Worm (Caenorhabditis elegans) whole organism, late embryonic: Measurements from ENCODE around the gene sucl-1.

Experiments
- C08G9.2 ChIP-seq: sonication (generic microtip); optimal IDR thresholded peaks from 2 replicates; lab custom pipeline; 2016; ENCODE audit warnings: mild to moderate bottlenecking, missing genetic modification characterization, moderate library complexity, missing compliant biosample characterization
- C38D4.7 ChIP-seq: fragments of 200-800 bp; sonication (Bioruptor generic); optimal IDR thresholded peaks from 2 replicates; lab custom pipeline; 2018; ENCODE audit warnings: mild to moderate bottlenecking, missing genetic modification characterization, moderate library complexity, missing compliant biosample characterization
- F13H6.1 ChIP-seq: sonication (generic microtip); optimal IDR thresholded peaks from 2 replicates; lab custom pipeline; 2016; ENCODE audit warnings: missing genetic modification characterization, missing compliant biosample characterization
- T23F11.4 ChIP-seq: fragments of 200-800 bp; sonication (Bioruptor generic); optimal IDR thresholded peaks from 2 replicates; lab custom pipeline; 2018; ENCODE audit warnings: mild to moderate bottlenecking, missing genetic modification characterization, missing compliant biosample characterization
- Y22D7AL.16 ChIP-seq: sonication (generic microtip); optimal IDR thresholded peaks from 2 replicates; lab custom pipeline; 2016; ENCODE audit warnings: missing genetic modification characterization, missing compliant biosample characterization
- ceh-18 ChIP-seq: sonication (generic microtip); optimal IDR thresholded peaks from 2 replicates; lab custom pipeline; 2016; ENCODE audit warnings: missing genetic modification characterization, missing compliant biosample characterization
- ceh-19 ChIP-seq: fragments of 200-800 bp; sonication (Bioruptor generic); optimal IDR thresholded peaks from 2 replicates; lab custom pipeline; 2018; ENCODE audit warnings: mild to moderate bottlenecking, missing genetic modification characterization, missing compliant biosample characterization
- ceh-2 ChIP-seq: sonication (generic microtip); optimal IDR thresholded peaks from 2 replicates; lab custom pipeline; 2016; ENCODE audit warnings: missing genotype, missing genetic modification characterization, missing compliant biosample characterization
- ceh-22 ChIP-seq: sonication (generic microtip); optimal IDR thresholded peaks from 2 replicates; lab custom pipeline; 2017; ENCODE audit warnings: missing biosample characterization, missing genetic modification characterization
- ceh-24 ChIP-seq: sonication (generic microtip); optimal IDR thresholded peaks from 2 replicates; lab custom pipeline; 2016; ENCODE audit warnings: mild to moderate bottlenecking, missing genetic modification characterization, missing compliant biosample characterization
- ceh-31 ChIP-seq: sonication (generic microtip); optimal IDR thresholded peaks from 2 replicates; lab custom pipeline; 2016; ENCODE audit warnings: missing genetic modification characterization, missing compliant biosample characterization
- ceh-45 ChIP-seq: fragments of 200-800 bp; sonication (Bioruptor generic); IDR thresholded peaks from 2 replicates; pipeline ENCODE4 v1.3.6; 2022; ENCODE audit warnings: missing genetic modification reagents, missing genetic modification characterization, missing compliant biosample characterization
- ceh-48 ChIP-seq: sonication (generic microtip); optimal IDR thresholded peaks from 2 replicates; lab custom pipeline; 2016; ENCODE audit warnings: missing genetic modification characterization, inconsistent platforms, missing compliant biosample characterization
- ceh-6 ChIP-seq: fragments of 200-800 bp; sonication (Bioruptor generic); optimal IDR thresholded peaks from 2 replicates; lab custom pipeline; 2018; ENCODE audit warnings: mild to moderate bottlenecking, missing genetic modification characterization, missing compliant biosample characterization
- che-1 ChIP-seq: sonication (generic microtip); optimal IDR thresholded peaks from 2 replicates; lab custom pipeline; 2016; ENCODE audit warnings: mild to moderate bottlenecking, missing genetic modification characterization, missing compliant biosample characterization
- elt-2 ChIP-seq: sonication (generic microtip); optimal IDR thresholded peaks from 2 replicates; lab custom pipeline; 2016; ENCODE audit warnings: missing genetic modification reagents, missing genetic modification characterization, missing compliant biosample characterization
- eyg-1 ChIP-seq: sonication (generic microtip); optimal IDR thresholded peaks from 2 replicates; lab custom pipeline; 2016; ENCODE audit warnings: missing genotype, missing genetic modification characterization, missing compliant biosample characterization
- fax-1 ChIP-seq: sonication (generic microtip); optimal IDR thresholded peaks from 2 replicates; lab custom pipeline; 2016; ENCODE audit warnings: missing genotype, missing genetic modification characterization, missing compliant biosample characterization
- fkh-10 ChIP-seq: fragments of 150-350 bp; optimal IDR thresholded peaks from 2 replicates; lab custom pipeline; 2014; ENCODE audit warnings: missing biosample characterization, missing genetic modification reagents, missing genetic modification characterization
- hlh-15 ChIP-seq: sonication (generic microtip); optimal IDR thresholded peaks from 2 replicates; lab custom pipeline; 2016; ENCODE audit warnings: missing genetic modification characterization, missing compliant biosample characterization
- hlh-6 ChIP-seq: sonication (generic microtip); optimal IDR thresholded peaks from 2 replicates; lab custom pipeline; 2016; ENCODE audit warnings: missing genotype, missing genetic modification characterization, missing compliant biosample characterization
- lim-6 ChIP-seq: sonication (generic microtip); optimal IDR thresholded peaks from 2 replicates; lab custom pipeline; 2016; ENCODE audit warnings: missing genetic modification characterization, missing compliant biosample characterization
- lin-11 ChIP-seq: fragments of 200-800 bp; sonication (Bioruptor generic); optimal IDR thresholded peaks from 2 replicates; lab custom pipeline; 2018; ENCODE audit warnings: mild to moderate bottlenecking, missing genetic modification characterization, missing compliant biosample characterization
- madf-2 ChIP-seq: sonication (generic microtip); optimal IDR thresholded peaks from 2 replicates; lab custom pipeline; 2017; ENCODE audit warnings: missing genetic modification characterization, missing compliant biosample characterization
- mec-3 ChIP-seq: sonication (generic microtip); optimal IDR thresholded peaks from 2 replicates; lab custom pipeline; 2016; ENCODE audit warnings: borderline replicate concordance, missing genetic modification characterization, missing compliant biosample characterization
- nfya-1 ChIP-seq: sonication (generic microtip); optimal IDR thresholded peaks from 2 replicates; lab custom pipeline; 2017; ENCODE audit warnings: missing genetic modification characterization, mild to moderate bottlenecking, missing compliant biosample characterization, antibody characterized with exemption, moderate library complexity
- nhr-232 ChIP-seq: sonication (generic microtip); optimal IDR thresholded peaks from 2 replicates; lab custom pipeline; 2016; ENCODE audit warnings: missing genetic modification characterization, missing compliant biosample characterization
- pag-3 ChIP-seq: sonication (generic microtip); optimal IDR thresholded peaks from 2 replicates; lab custom pipeline; 2016; ENCODE audit warnings: missing compliant biosample characterization, missing genetic modification characterization, borderline replicate concordance
- pat-9 ChIP-seq: fragments of 200-800 bp; sonication (Bioruptor generic); optimal IDR thresholded peaks from 2 replicates; lab custom pipeline; 2018; ENCODE audit warnings: mild to moderate bottlenecking, missing genetic modification characterization, moderate library complexity, missing compliant biosample characterization
- pax-1 ChIP-seq: fragments of 150-350 bp; optimal IDR thresholded peaks from 2 replicates; lab custom pipeline; 2014; ENCODE audit warnings: missing biosample characterization, missing genetic modification characterization
- pha-4 ChIP-seq: fragments of 150-350 bp; optimal IDR thresholded peaks from 2 replicates; lab custom pipeline; 2018; ENCODE audit warnings: missing biosample characterization, missing genetic modification reagents, missing genetic modification characterization
- pros-1 ChIP-seq: fragments of 150-350 bp; optimal IDR thresholded peaks from 2 replicates; lab custom pipeline; 2014; ENCODE audit warnings: missing biosample characterization, missing genetic modification reagents, missing genetic modification characterization
- ref-2 ChIP-seq: sonication (generic microtip); optimal IDR thresholded peaks from 2 replicates; lab custom pipeline; 2016; ENCODE audit warnings: missing genetic modification characterization, missing compliant biosample characterization
- rnt-1 ChIP-seq: sonication (generic microtip); optimal IDR thresholded peaks from 2 replicates; lab custom pipeline; 2016; ENCODE audit warnings: missing genetic modification characterization, missing compliant biosample characterization
- sox-2 ChIP-seq: fragments of 200-800 bp; sonication (Bioruptor generic); IDR thresholded peaks from 2 replicates; pipeline ENCODE4 v1.3.6; 2022; ENCODE audit warnings: missing genetic modification reagents, missing genetic modification characterization, missing compliant biosample characterization
- sox-4 ChIP-seq: sonication (generic microtip); optimal IDR thresholded peaks from 2 replicates; lab custom pipeline; 2017; ENCODE audit warnings: mild to moderate bottlenecking, missing genetic modification characterization, inconsistent platforms, missing compliant biosample characterization
- syd-9 ChIP-seq: sonication (generic microtip); optimal IDR thresholded peaks from 2 replicates; lab custom pipeline; 2016; ENCODE audit warnings: mild to moderate bottlenecking, missing genetic modification characterization, moderate library complexity, missing compliant biosample characterization
- ttx-3 ChIP-seq: sonication (generic microtip); optimal IDR thresholded peaks from 2 replicates; lab custom pipeline; 2016; ENCODE audit warnings: missing genetic modification reagents, missing genetic modification characterization, missing compliant biosample characterization
- unc-3 ChIP-seq, 2 experiments: fragments of 200-800 bp in 1 of 2; sonication (Bioruptor generic) in 1 of 2; sonication (generic microtip) in 1 of 2; conservative IDR thresholded peaks in 1 of 2; optimal IDR thresholded peaks in 1 of 2; 2 replicates each; pipeline versions ENCODE4 v1.3.6 to Lab custom; 2016 to 2022; ENCODE audit warnings: missing compliant biosample characterization in 2 of 2, missing genetic modification characterization in 2 of 2, missing genetic modification reagents in 1 of 2
- unc-42 ChIP-seq: sonication (generic microtip); optimal IDR thresholded peaks from 2 replicates; lab custom pipeline; 2016; ENCODE audit warnings: missing genotype, missing genetic modification characterization, missing compliant biosample characterization
- zip-5 ChIP-seq: sonication (generic microtip); optimal IDR thresholded peaks from 2 replicates; lab custom pipeline; 2016; ENCODE audit warnings: missing genetic modification characterization, missing compliant biosample characterization
- ztf-16 ChIP-seq: sonication (generic microtip); optimal IDR thresholded peaks from 2 replicates; lab custom pipeline; 2017; ENCODE audit warnings: missing genetic modification characterization, missing compliant biosample characterization

sucl-1 gene

DNA sequence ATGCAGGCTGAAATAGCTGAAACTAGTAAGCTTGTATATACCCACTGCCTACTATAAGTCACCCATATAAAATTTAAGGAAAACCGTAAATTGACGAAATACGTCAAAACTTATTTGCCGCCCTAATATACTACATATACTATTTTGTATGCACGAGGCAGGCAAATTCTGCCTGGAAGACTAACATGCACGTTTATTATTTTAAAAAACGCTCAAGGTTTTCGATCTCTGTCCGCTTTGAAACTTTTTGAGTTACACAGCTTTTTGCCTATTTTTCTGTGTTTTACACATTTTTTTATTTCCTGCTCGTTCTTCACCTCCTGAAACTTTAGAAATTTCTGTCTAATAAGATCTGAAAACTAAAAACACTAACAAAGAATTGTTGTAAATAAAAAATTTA, 10.6 kb upstream of the sucl-1 start:
- no peak for TF ChIP-seq ceh-48 (tag; lab: Kevin White, UChicago)
- no peak for TF ChIP-seq ceh-22 (tag; lab: Kevin White, UChicago)
- TF ChIP-seq fax-1 = no peak
- no peak for TF ChIP-seq ceh-19 (GFP tag; lab: Kevin White, UChicago)
- no peak for TF ChIP-seq lim-6 (tag; lab: Kevin White, UChicago)
- no peak for TF ChIP-seq syd-9 (tag; lab: Kevin White, UChicago)
- TF ChIP-seq elt-2 (tag; lab: Kevin White, UChicago) = no peak
- TF ChIP-seq ceh-18 (tag; lab: Kevin White, UChicago) = no peak
- no peak for TF ChIP-seq nhr-232 (tag; lab: Kevin White, UChicago)
- TF ChIP-seq unc-3 (GFP tag; conservative IDR thresholded peaks at IDR 0.05; lab: Robert Waterston, UW) = no peak
- no peak for TF ChIP-seq unc-3 (tag; optimal IDR thresholded peaks at IDR 0.05; lab: Kevin White, UChicago)
- TF ChIP-seq hlh-6 (tag; lab: Kevin White, UChicago) = no peak
- no peak for TF ChIP-seq lin-11
- no peak for TF ChIP-seq ceh-2 (tag; lab: Kevin White, UChicago)
- TF ChIP-seq pax-1 = no peak
- TF ChIP-seq ceh-31 = no peak
- no peak for TF ChIP-seq C38D4.7 (GFP tag; lab: Kevin White, UChicago)
- TF ChIP-seq C08G9.2 (tag; lab: Kevin White, UChicago) = no peak
- TF ChIP-seq nfya-1 = no peak
- TF ChIP-seq unc-42 (tag; lab: Kevin White, UChicago) = no peak
- TF ChIP-seq ttx-3 = no peak

DNA sequence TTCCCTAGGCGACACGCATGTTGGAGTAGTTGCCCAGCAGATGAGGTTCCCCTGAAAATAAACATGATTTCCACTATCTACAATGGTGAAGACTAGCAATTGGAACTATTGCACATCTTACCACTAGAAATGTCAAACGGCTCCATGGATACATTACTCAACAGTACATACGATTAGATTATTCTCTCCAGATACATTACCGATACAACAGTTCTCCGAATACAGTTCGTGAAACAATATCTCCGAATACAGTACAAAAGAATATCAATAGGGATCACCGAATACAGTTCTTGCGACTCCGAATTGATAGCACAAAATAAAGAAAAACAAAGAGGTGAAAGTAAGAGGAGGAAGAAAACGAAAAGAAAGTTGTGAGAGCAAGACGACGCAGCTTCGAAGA, 10.0 kb upstream of the sucl-1 start, which contains the start of gene C05G5.7:
Gene C05G5.7 (minus strand): TSS at position 1 of the 400 bp plus-strand sequence.
- TF ChIP-seq hlh-6 (tag; lab: Kevin White, UChicago) (no peak), mec-3 (tag; lab: Kevin White, UChicago) (no peak), madf-2 (tag; lab: Kevin White, UChicago) (no peak), che-1 (tag; lab: Kevin White, UChicago) (no peak), pha-4 (tag; lab: Kevin White, UChicago) (no peak), ceh-24 (tag; lab: Kevin White, UChicago) (no peak), ztf-16 (no peak), lin-11 (no peak)

ce11 chrX:14744496-14744895, 9.3 kb upstream of the sucl-1 start:
- TF ChIP-seq elt-2 (tag; lab: Kevin White, UChicago) = peak; percentile 0
- no peak for TF ChIP-seq Y22D7AL.16 (tag; lab: Kevin White, UChicago)
- TF ChIP-seq, all 69 proteins: peak for 1

DNA sequence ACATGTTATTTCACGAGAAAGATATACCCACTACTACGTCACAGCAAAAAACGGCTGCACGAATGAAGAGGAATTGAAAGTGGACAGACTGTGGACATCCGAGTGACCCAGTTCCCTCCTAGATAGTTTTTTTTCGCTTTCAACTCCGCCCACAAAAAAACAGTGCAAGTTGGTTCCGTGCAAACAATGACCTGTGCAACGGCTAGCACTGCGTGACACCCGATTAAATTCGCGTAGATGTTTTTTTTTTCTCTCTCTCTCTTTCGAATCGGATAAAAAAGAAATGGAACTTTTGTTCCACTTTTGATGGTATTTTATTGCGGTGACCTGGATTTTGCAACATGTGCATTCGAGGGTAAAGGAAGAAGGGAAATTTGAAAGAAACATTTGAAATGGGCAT, 8.6 kb upstream of the sucl-1 start:
- TF ChIP-seq ceh-18 (tag; lab: Kevin White, UChicago) = no peak
- TF ChIP-seq madf-2 (tag; lab: Kevin White, UChicago) = no peak
- TF ChIP-seq T23F11.4 = no peak
- TF ChIP-seq pros-1 = no peak
- TF ChIP-seq lin-11 = no peak
- no peak for TF ChIP-seq Y22D7AL.16 (tag; lab: Kevin White, UChicago)
- no peak for TF ChIP-seq sox-4 (tag; lab: Kevin White, UChicago)
- no peak for TF ChIP-seq ceh-48 (tag; lab: Kevin White, UChicago)
- TF ChIP-seq unc-3 (GFP tag; conservative IDR thresholded peaks at IDR 0.05; lab: Robert Waterston, UW) = no peak
- TF ChIP-seq unc-3 (tag; optimal IDR thresholded peaks at IDR 0.05; lab: Kevin White, UChicago) = no peak
- TF ChIP-seq ceh-6 = no peak

- TF ChIP-seq ceh-31 (peak; percentile 59), ttx-3 (no peak), pag-3 (no peak), fax-1 (peak; percentile 4), hlh-15 (tag; lab: Kevin White, UChicago) (no peak), pat-9 (tag; lab: Kevin White, UChicago) (peak; percentile 6), madf-2 (tag; lab: Kevin White, UChicago) (no peak), ref-2 (tag; lab: Kevin White, UChicago) (peak; percentile 52), F13H6.1 (tag; lab: Kevin White, UChicago) (no peak), ceh-45 (peak; percentile 57; the same call in 1 of the 2 replicates), C38D4.7 (GFP tag; lab: Kevin White, UChicago) (no peak), syd-9 (tag; lab: Kevin White, UChicago) (no peak), C08G9.2 (tag; lab: Kevin White, UChicago) (peak; percentile 32), sox-2 (GFP tag; lab: Robert Waterston, UW) (no peak), hlh-6 (tag; lab: Kevin White, UChicago) (no peak), zip-5 (tag; lab: Kevin White, UChicago) (no peak), rnt-1 (peak; percentile 30), fkh-10 (GFP tag; lab: Kevin White, UChicago) (no peak), eyg-1 (tag; lab: Kevin White, UChicago) (no peak), pros-1 (no peak), ceh-19 (GFP tag; lab: Kevin White, UChicago) (peak; percentile 40), Y22D7AL.16 (tag; lab: Kevin White, UChicago) (no peak), unc-42 (tag; lab: Kevin White, UChicago) (peak; percentile 70)
Measured at ce11 chrX:14746948-14747347, 6.9 kb upstream of the sucl-1 start, which contains the start of gene C05G5.2. Gene C05G5.2, plus strand, starts transcription at chrX:14747303.
